Fruit fly (Drosophila melanogaster) whole organism, embryonic: ENCODE measurements around the gene cwo.

Experiments
- CG1792 ChIP-seq: fragments of 200-800 bp; sonication (Bioruptor generic); optimal IDR thresholded peaks from 2 replicates; lab custom pipeline; 2016; ENCODE audit warnings: missing biosample characterization, missing genetic modification characterization
- Usf ChIP-seq: fragments of 200-800 bp; sonication (Bioruptor generic); optimal IDR thresholded peaks from 2 replicates; lab custom pipeline; 2017; ENCODE audit warnings: missing genotype, missing biosample characterization, missing genetic modification characterization
- zfh1 ChIP-seq: fragments of 200-800 bp; sonication (Bioruptor generic); IDR thresholded peaks from 3 replicates; pipeline ENCODE4 v1.3.6; 2022; ENCODE audit warnings: missing biosample characterization, missing genetic modification characterization

DNA sequence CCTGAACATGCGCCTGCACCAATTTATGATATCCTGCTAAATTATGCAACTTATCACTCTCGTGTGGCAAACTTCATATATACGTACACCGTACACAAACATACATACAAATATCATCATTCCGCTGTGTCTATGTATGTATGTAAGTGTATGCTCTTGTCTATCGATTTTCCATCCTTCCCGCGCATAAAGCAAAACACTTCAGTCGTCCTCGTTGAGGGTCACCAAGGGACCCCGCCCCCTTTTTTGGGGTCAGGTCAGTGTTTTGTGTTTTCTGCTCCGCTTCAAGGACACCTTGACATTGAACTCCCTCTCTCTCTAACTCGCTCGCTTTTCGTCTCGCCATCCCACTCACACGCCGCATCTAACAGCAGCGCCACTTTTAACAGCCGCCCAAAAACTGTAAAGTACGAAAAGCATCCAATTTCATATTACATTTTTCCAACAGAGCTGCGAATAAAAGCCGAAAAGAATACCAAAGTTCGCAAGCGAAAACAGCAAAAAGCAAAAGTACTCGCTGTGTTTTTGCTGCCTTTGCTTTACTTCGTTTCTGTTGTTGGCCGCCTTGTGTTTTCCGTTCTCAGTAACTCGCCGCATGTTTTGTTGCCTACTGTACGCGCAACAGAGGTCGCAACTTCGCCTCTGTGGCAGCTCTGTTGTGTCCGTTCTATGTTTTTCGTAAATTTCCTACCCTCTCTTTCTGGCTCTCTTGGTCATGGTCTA lies 32.1 kb upstream of the cwo start:
- TF ChIP-seq CG1792 (no peak), Usf (GFP tag; lab: Kevin White, UChicago) (no peak), zfh1 (GFP tag; lab: Robert Waterston, UW) (no peak)
